Worm (Caenorhabditis elegans): Measurements from ENCODE around the gene str-116.
"Not testable (repeated sequence)": the region's sequence is repeated elsewhere in the genome, so short reads cannot be mapped to it uniquely, and the experiment has no call there.

str-116 gene

DNA sequence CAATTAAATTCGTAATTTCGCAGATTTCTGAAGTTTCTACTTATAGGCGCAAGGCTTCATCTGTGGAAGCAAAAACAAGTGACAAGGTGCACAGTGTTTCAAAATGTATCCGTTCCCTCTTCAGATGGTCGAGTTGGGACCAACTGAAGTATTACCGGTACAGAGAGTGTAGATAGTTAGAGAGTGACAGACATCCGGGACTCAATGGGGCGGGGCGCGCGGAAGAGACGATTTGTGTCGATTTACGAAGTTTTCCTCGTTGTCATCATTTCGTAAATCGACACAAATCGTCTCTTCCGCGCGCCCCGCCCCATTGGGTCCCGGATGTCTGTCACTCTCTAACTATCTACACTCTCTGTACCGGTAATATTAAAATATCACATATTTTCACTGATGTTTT is 19.3 kb downstream of the str-116 start, which contains the start of gene C03E10.3:
Gene C03E10.3, plus strand, starts transcription at position 301 of the 400 bp plus-strand sequence.
- TF ChIP-seq ztf-23, T22C8.4, tab-1 (GFP tag; IDR thresholded peaks at IDR 0.05): not testable (repeated sequence)

DNA sequence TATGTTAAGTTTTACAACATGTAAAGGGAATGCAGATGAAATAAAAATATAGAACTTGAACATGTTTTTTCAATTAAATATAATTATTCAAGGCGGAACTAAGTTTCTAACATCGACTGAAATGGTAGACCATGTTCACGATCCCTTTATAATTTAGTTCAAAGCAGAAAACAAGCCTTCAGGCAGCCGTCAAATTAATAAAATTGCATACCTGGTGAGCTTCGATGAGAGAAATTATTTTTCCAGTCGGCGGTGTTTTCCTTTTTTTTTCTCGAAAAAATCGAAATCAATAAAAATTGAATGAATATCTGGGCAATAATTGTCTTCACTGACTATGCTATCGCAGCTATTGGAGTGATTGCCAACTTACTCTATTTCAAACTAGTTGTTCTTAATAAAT is 24.1 kb downstream of the str-116 start, which contains the start of gene C03E10.1:
Gene C03E10.1, plus strand, starts transcription at position 301 of the 400 bp plus-strand sequence.
- TF ChIP-seq ztf-29 (GFP tag; IDR thresholded peaks at IDR 0.05) (no peak), med-1 (GFP tag; optimal IDR thresholded peaks at IDR 0.05; ENCODE audit: insufficient read depth) (no peak), klf-2 (GFP tag; conservative IDR thresholded peaks at IDR 0.05) (no peak), flt-1 (GFP tag; IDR thresholded peaks at IDR 0.05) (no peak), ztf-23 (GFP tag; IDR thresholded peaks at IDR 0.05) (no peak), cog-1 (tag; optimal IDR thresholded peaks at IDR 0.05) (no peak), tab-1 (GFP tag; IDR thresholded peaks at IDR 0.05) (no peak), T22C8.4 (GFP tag; IDR thresholded peaks at IDR 0.05) (no peak), ref-1 (GFP tag; conservative IDR thresholded peaks at IDR 0.05) (no peak)

DNA sequence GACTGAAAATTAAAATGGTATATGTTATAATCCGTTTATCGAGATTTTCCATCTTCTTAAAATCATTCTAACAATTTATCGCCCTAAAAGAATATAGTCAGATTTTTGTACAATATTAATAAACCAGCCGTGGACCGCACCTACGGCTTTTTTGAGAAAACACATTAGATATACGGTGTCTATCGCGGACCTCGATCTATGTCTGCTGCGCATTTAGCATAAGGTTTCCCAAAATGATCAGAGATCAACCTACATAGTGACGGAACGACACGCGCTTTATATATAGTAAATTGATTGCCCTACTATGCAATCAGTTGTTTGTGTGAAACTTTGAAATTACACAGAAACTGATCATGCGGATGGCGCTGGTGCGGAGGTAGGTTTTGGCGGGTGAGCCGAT is 25.9 kb downstream of the str-116 start:
- TF ChIP-seq ztf-29 (GFP tag; IDR thresholded peaks at IDR 0.05) (no peak), med-1 (GFP tag; optimal IDR thresholded peaks at IDR 0.05; ENCODE audit: insufficient read depth) (no peak), ztf-23 (GFP tag; IDR thresholded peaks at IDR 0.05) (no peak), T22C8.4 (GFP tag; IDR thresholded peaks at IDR 0.05) (no peak), tab-1 (GFP tag; IDR thresholded peaks at IDR 0.05) (no peak), flt-1 (GFP tag; IDR thresholded peaks at IDR 0.05) (no peak), cog-1 (tag; optimal IDR thresholded peaks at IDR 0.05) (no peak), klf-2 (GFP tag; conservative IDR thresholded peaks at IDR 0.05) (no peak), ref-1 (GFP tag; conservative IDR thresholded peaks at IDR 0.05) (no peak)

DNA sequence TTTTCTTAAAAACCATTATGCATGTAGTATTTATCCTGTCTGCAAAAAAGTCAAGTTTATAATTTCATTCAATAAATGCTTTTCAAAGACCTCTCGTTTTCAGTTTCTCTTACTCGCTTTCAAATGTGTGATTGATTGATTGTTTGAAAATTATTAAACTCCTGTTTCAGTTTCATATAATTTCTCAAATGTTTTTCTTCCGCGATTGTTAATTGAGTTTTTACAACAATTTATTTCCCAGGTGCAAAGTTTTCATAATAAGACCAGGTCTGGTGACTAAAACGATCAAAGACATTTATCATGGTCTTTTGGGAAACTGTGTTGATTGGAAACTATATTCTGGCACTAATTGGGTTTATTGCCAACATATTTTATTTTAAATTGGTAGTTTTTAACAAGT is 27.6 kb downstream of the str-116 start, which contains the start of gene T03F7.6:
Gene T03F7.6, plus strand, starts transcription at position 301 of the 400 bp plus-strand sequence.
- no peak for TF ChIP-seq ztf-23 (GFP tag; IDR thresholded peaks at IDR 0.05)
- no peak for TF ChIP-seq med-1 (GFP tag; optimal IDR thresholded peaks at IDR 0.05; ENCODE audit: insufficient read depth)
- TF ChIP-seq tab-1 (GFP tag; IDR thresholded peaks at IDR 0.05) = no peak
- no peak for TF ChIP-seq T22C8.4 (GFP tag; IDR thresholded peaks at IDR 0.05)
- no peak for TF ChIP-seq cog-1 (tag; optimal IDR thresholded peaks at IDR 0.05)
- TF ChIP-seq ref-1 (GFP tag; conservative IDR thresholded peaks at IDR 0.05) = no peak
- no peak for TF ChIP-seq ztf-29 (GFP tag; IDR thresholded peaks at IDR 0.05)
- TF ChIP-seq klf-2 (GFP tag; conservative IDR thresholded peaks at IDR 0.05) = no peak

DNA sequence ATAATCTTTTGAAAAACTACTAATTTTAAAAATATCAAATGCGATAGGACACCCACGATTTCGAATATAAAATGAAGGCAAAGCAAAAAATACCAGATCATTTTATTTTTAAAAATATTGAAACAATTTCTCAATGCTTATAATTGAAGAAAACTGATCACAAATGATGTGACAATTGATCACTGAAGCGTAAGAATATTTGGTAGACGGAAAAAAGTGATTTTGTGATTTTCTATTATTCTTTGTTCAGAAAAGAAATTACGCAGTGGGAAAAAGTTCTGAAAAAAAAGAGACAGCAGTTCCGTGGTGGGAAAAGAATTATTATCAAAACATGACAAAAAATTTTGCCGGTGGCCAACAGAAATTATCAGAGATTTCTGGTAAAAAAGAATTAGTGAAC is 31.9 kb downstream of the str-116 start, which contains the start of gene T03F7.5:
Gene T03F7.5, minus strand, starts transcription at position 101 of the 400 bp plus-strand sequence.
- TF ChIP-seq ztf-29 (GFP tag; IDR thresholded peaks at IDR 0.05) (no peak), ref-1 (GFP tag; conservative IDR thresholded peaks at IDR 0.05) (no peak), T22C8.4 (GFP tag; IDR thresholded peaks at IDR 0.05) (no peak), klf-2 (GFP tag; conservative IDR thresholded peaks at IDR 0.05) (no peak), flt-1 (GFP tag; IDR thresholded peaks at IDR 0.05) (no peak), med-1 (GFP tag; optimal IDR thresholded peaks at IDR 0.05; ENCODE audit: insufficient read depth) (no peak), tab-1 (GFP tag; IDR thresholded peaks at IDR 0.05) (no peak), ztf-23 (GFP tag; IDR thresholded peaks at IDR 0.05) (no peak), cog-1 (tag; optimal IDR thresholded peaks at IDR 0.05) (no peak)

DNA sequence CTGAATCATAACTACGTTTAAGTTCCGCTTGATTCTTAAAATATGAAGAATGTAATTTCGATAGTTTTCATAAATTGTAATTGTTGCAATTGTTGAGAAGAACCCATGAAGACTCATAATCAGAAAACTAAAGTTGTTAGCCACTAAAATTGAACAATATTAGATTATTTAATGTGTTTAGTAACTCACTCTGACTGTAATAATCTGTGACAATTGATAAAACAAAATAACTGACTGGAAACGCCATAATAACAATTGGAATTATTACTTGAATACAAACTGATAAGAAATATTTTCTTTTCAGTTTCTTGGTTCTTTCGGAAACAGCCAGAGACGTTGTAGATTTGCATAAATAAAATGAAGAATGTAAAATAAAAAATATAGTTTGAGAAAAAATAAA is 32.6 kb downstream of the str-116 start:
- TF ChIP-seq ref-1 (GFP tag; conservative IDR thresholded peaks at IDR 0.05) = no peak
- no peak for TF ChIP-seq flt-1 (GFP tag; IDR thresholded peaks at IDR 0.05)
- TF ChIP-seq tab-1 (GFP tag; IDR thresholded peaks at IDR 0.05) = no peak
- TF ChIP-seq ztf-23 (GFP tag; IDR thresholded peaks at IDR 0.05) = no peak
- TF ChIP-seq ztf-29 (GFP tag; IDR thresholded peaks at IDR 0.05) = no peak
- no peak for TF ChIP-seq med-1 (GFP tag; optimal IDR thresholded peaks at IDR 0.05; ENCODE audit: insufficient read depth)
- no peak for TF ChIP-seq cog-1 (tag; optimal IDR thresholded peaks at IDR 0.05)
- TF ChIP-seq klf-2 (GFP tag; conservative IDR thresholded peaks at IDR 0.05) = no peak
- no peak for TF ChIP-seq T22C8.4 (GFP tag; IDR thresholded peaks at IDR 0.05)

DNA sequence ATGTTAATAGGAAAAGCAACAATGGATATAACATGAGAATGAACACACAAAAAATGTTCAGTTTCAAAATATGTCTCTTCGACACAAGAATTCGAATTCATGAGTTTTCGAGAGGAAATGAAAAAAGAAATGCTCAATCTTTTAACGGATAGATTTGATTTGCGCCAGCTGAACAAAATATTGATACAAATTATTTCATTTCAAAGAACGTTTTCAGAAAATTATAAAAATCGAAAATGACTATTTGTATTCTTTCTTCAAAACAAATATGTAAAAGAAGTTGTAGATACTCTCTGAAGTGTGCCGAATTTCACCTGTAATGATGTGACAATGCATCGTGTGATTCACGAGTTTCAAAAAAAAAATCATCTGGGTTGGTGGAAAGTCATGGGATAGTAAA is 33.8 kb downstream of the str-116 start, which contains the start of gene srh-47:
Gene srh-47, minus strand, starts transcription at position 101 of the 400 bp plus-strand sequence.
- TF ChIP-seq ztf-29 (GFP tag; IDR thresholded peaks at IDR 0.05) = no peak
- no peak for TF ChIP-seq klf-2 (GFP tag; conservative IDR thresholded peaks at IDR 0.05)
- no peak for TF ChIP-seq ztf-23 (GFP tag; IDR thresholded peaks at IDR 0.05)

DNA sequence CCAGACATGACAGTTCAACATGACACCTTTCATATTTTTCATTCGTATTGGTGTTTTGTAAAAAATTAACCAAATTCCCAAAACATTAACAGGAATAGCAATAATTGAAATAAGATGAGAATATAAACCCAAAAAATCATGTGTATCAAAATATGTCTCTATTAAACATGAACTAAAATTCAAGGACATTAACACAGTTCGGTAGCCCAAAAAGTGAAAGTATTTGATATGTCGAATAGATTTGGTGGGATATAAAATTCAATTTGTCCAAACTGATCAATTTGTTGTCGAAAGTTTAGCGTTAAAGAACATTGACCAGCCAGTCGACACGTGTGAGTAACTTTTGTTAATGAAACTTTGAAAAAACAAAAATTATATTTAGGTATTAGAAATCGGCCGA is 35.9 kb downstream of the str-116 start, which contains the start of gene srh-46:
Gene srh-46, minus strand, starts transcription at position 189 of the 400 bp plus-strand sequence.
- TF ChIP-seq ztf-29 (GFP tag; IDR thresholded peaks at IDR 0.05) (no peak), cog-1 (tag; optimal IDR thresholded peaks at IDR 0.05) (no peak), T22C8.4 (GFP tag; IDR thresholded peaks at IDR 0.05) (no peak), flt-1 (GFP tag; IDR thresholded peaks at IDR 0.05) (no peak), ref-1 (GFP tag; conservative IDR thresholded peaks at IDR 0.05) (no peak), klf-2 (GFP tag; conservative IDR thresholded peaks at IDR 0.05) (no peak), med-1 (GFP tag; optimal IDR thresholded peaks at IDR 0.05; ENCODE audit: insufficient read depth) (no peak), ztf-23 (GFP tag; IDR thresholded peaks at IDR 0.05) (no peak), tab-1 (GFP tag; IDR thresholded peaks at IDR 0.05) (no peak)

DNA sequence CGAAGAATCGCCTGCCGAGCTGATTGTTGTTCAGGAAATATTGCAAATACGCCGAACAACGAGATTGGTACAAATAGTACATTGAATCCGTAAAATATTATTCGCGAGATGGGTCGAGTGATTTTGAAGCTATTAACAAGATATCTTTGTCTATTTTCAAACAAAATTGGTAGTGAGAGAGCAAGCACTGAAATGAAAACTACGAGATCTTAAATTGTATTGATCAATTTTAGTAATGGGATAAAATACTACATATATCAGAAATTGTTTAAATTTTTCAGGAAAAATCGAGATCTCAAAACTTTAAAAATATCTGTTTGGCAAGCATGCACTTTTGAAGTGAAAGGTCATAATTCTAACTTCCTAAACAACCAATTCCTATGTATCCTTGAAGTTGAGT is 37.4 kb downstream of the str-116 start:
- no peak for TF ChIP-seq med-1 (GFP tag; optimal IDR thresholded peaks at IDR 0.05; ENCODE audit: insufficient read depth)
- no peak for TF ChIP-seq T22C8.4 (GFP tag; IDR thresholded peaks at IDR 0.05)
- no peak for TF ChIP-seq flt-1 (GFP tag; IDR thresholded peaks at IDR 0.05)
- TF ChIP-seq cog-1 (tag; optimal IDR thresholded peaks at IDR 0.05) = no peak

DNA sequence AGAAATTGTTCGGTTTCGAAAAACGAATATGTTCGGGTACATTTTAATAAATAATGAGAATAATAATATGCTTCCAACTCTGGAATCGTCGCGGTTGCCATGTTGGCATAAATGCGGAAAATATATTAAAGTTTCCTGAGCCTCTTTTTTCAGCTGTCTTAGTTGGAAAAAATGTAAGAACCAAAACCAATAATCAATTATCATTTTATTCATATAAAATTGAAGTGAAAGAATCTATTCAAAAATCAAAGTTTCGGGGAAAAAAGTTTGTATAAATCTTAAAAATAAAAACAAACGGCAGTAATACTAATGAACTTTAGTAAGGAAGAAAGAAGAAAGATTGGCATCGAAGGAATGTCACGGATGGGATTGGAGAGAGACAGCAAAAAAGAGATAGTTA is 38.1 kb downstream of the str-116 start, which contains the start of gene srh-45:
Gene srh-45, minus strand, starts transcription at position 101 of the 400 bp plus-strand sequence.
- TF ChIP-seq cog-1 (tag; optimal IDR thresholded peaks at IDR 0.05) (no peak), ztf-29 (GFP tag; IDR thresholded peaks at IDR 0.05) (no peak), ztf-23 (GFP tag; IDR thresholded peaks at IDR 0.05) (no peak), klf-2 (GFP tag; conservative IDR thresholded peaks at IDR 0.05) (no peak), flt-1 (GFP tag; IDR thresholded peaks at IDR 0.05) (no peak), med-1 (GFP tag; optimal IDR thresholded peaks at IDR 0.05; ENCODE audit: insufficient read depth) (no peak), ref-1 (GFP tag; conservative IDR thresholded peaks at IDR 0.05) (no peak), T22C8.4 (GFP tag; IDR thresholded peaks at IDR 0.05) (no peak), tab-1 (GFP tag; IDR thresholded peaks at IDR 0.05) (no peak)
